Worm (Caenorhabditis elegans): ENCODE data around the gene F40G12.4.

The F40G12.4 gene

DNA sequence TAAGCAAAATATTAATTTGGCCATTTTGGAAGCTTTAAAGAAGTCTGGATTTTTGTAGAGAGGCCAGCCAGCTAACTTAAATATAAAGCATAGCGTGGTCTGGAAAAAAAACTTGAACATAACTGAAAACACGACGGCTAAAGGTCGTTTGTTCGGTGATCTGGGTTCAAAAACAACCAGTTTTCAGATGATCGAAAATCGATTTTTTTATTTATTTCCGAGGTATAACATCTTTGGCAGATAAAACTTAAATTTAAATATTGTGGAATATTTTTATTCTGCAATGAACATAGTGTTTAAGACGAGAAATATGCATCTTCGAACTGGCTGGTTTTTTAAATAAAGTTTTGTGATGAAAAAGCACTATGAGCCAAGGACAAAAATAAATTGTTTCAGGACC, at the start of gene F40G12.4:
TSS of gene F40G12.4 (minus strand) at position 101 of the 400 bp plus-strand sequence.
- TF ChIP-seq ama-1 (optimal IDR thresholded peaks at IDR 0.05) (no peak), pax-3 (tag; optimal IDR thresholded peaks at IDR 0.05) (no peak), F16B12.6 (tag; optimal IDR thresholded peaks at IDR 0.05) (no peak), fkh-4 (tag; optimal IDR thresholded peaks at IDR 0.05; ENCODE audit: borderline replicate concordance) (no peak), unc-130 (tag; optimal IDR thresholded peaks at IDR 0.05) (no peak), nhr-12 (tag; optimal IDR thresholded peaks at IDR 0.05) (no peak), swsn-7 (tag; optimal IDR thresholded peaks at IDR 0.05) (no peak), irx-1 (tag; optimal IDR thresholded peaks at IDR 0.05) (no peak), lin-15B (tag; optimal IDR thresholded peaks at IDR 0.05) (no peak), unc-62 (GFP tag; optimal IDR thresholded peaks at IDR 0.05) (no peak), mef-2 (tag; optimal IDR thresholded peaks at IDR 0.05) (no peak), lin-39 (tag; optimal IDR thresholded peaks at IDR 0.05) (no peak), nhr-28 (tag; optimal IDR thresholded peaks at IDR 0.05) (no peak), ceh-63 (GFP tag; optimal IDR thresholded peaks at IDR 0.05) (no peak), lin-35 (GFP tag; optimal IDR thresholded peaks at IDR 0.05) (no peak), nhr-20 (tag; optimal IDR thresholded peaks at IDR 0.05) (no peak), lin-13 (GFP tag; optimal IDR thresholded peaks at IDR 0.05) (no peak), ceh-90 (tag; optimal IDR thresholded peaks at IDR 0.05) (no peak)

DNA sequence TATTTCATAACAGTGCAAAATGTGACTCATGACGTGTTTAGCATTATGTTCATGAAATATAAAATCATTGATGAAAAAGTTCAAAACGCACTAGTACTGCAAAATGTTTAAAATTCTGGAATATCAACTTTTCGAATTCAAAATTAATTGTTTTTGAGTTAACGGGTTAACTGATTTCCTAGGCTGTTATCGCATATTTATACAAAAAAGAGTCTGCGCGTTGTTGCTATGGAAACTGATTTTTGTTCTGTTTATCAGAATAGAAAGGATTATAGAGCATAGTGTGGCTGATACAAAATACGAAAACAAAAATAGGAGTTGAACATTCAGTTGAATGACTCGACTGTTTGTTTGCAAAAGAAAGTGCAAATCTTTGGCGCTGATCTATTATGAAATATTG, 49.1 kb upstream of the F40G12.4 start:
- TF ChIP-seq Y116A8C.19 (tag; optimal IDR thresholded peaks at IDR 0.05; ENCODE audit: borderline replicate concordance) (no peak), fkh-8 (tag; optimal IDR thresholded peaks at IDR 0.05) (peak; percentile 66), ceh-90 (tag; optimal IDR thresholded peaks at IDR 0.05) (peak; percentile 3), elt-3 (tag; optimal IDR thresholded peaks at IDR 0.05) (no peak), irx-1 (tag; optimal IDR thresholded peaks at IDR 0.05) (no peak), efl-1 (optimal IDR thresholded peaks at IDR 0.05) (no peak), efl-1 (GFP tag; optimal IDR thresholded peaks at IDR 0.05 in 1 of 2) (no peak), zip-4 (GFP tag; optimal IDR thresholded peaks at IDR 0.05) (no peak), pax-3 (tag; optimal IDR thresholded peaks at IDR 0.05) (peak; percentile 54)

DNA sequence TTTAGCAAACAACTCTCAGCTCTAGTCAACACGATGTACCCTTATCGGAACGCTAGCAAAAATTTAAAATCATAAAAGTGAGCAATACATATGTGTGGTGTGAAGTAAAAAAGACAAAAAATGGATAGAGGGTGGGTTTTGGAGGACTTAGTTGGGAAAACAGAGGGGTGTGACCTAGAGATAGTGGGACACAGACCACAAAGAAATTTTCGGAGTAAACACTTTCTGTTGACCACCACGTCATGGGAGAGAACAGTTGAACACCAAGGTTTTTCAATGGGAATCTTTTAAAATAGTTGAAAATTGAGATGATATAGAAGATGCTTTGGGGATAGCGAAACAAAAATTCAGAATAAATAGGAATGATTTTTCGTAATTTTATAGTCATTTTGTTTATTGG, 48.7 kb upstream of the F40G12.4 start:
- TF ChIP-seq mab-9 (GFP tag; IDR thresholded peaks at IDR 0.05) (no peak), mep-1 (tag; optimal IDR thresholded peaks at IDR 0.05) (no peak), lsy-2 (tag; optimal IDR thresholded peaks at IDR 0.05) (peak in 1 of 2 experiments; percentile 23), isw-1 (GFP tag; IDR thresholded peaks at IDR 0.05) (no peak), lin-14 (GFP tag; optimal IDR thresholded peaks at IDR 0.05) (peak; percentile 62), nhr-47 (tag; optimal IDR thresholded peaks at IDR 0.05) (no peak), vab-15 (tag; optimal IDR thresholded peaks at IDR 0.05) (no peak), snpc-4 (tag; optimal IDR thresholded peaks at IDR 0.05) (no peak), efl-1 (optimal IDR thresholded peaks at IDR 0.05) (no peak), efl-1 (GFP tag; optimal IDR thresholded peaks at IDR 0.05 in 1 of 2) (peak in 1 of 2 experiments; percentile 2), pqm-1 (tag; optimal IDR thresholded peaks at IDR 0.05) (no peak), tbx-2 (tag; optimal IDR thresholded peaks at IDR 0.05) (no peak), snu-23 (GFP tag; optimal IDR thresholded peaks at IDR 0.05) (no peak), sup-37 (GFP tag; optimal IDR thresholded peaks at IDR 0.05) (no peak), dsc-1 (tag; optimal IDR thresholded peaks at IDR 0.05) (no peak), ces-1 (GFP tag; optimal IDR thresholded peaks at IDR 0.05) (no peak)

DNA sequence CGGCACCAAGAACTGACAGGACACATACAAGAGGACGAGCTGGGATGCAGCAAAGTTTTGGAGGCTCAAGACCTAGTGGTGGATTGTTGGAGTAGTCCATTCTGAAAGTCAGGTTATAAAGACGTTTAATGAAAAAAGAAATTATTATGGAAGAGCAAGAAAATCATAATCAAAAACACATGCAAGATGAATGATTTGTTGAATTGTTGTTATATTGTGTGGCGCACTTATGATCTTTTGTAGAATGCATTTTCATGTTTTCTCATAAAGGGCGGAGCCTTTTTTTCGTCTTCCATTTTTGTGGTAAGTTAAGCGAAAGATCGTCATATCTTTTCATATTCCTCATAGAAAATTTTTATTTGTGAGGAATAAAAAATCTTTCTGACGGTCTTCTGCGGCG, 48.0 kb upstream of the F40G12.4 start, which contains the start of gene F47B8.2:
TSS of gene F47B8.2 (minus strand) at position 101 of the 400 bp plus-strand sequence.
- TF ChIP-seq elt-3 (tag; optimal IDR thresholded peaks at IDR 0.05) (no peak), skn-1 (tag; optimal IDR thresholded peaks at IDR 0.05) (no peak), efl-1 (optimal IDR thresholded peaks at IDR 0.05) (no peak), efl-1 (GFP tag; optimal IDR thresholded peaks at IDR 0.05 in 1 of 2) (no peak), vab-15 (tag; optimal IDR thresholded peaks at IDR 0.05) (no peak), pag-3 (tag; optimal IDR thresholded peaks at IDR 0.05; ENCODE audit: borderline replicate concordance, insufficient read depth) (no peak), tlp-1 (tag; optimal IDR thresholded peaks at IDR 0.05) (no peak), lin-39 (tag; optimal IDR thresholded peaks at IDR 0.05) (no peak), nhr-77 (tag; optimal IDR thresholded peaks at IDR 0.05) (no peak), nhr-85 (tag) (no peak), grh-1 (GFP tag; IDR thresholded peaks at IDR 0.05) (no peak)
